Fruit fly (Drosophila melanogaster) whole organism, prepupa: ENCODE results near the gene ttm50.
A peak's percentile ranks its signal among the peaks of the same experiment; 100 is the strongest.

ENCODE experiments used
- CG3919 ChIP-seq: fragments of 200-800 bp; sonication (Bioruptor generic); optimal IDR thresholded peaks from 3 replicates; lab custom pipeline; 2016; ENCODE audit warnings: missing biosample characterization, missing genetic modification characterization
- CG6276 ChIP-seq: fragments of 200-800 bp; sonication (Bioruptor generic); optimal IDR thresholded peaks from 2 replicates; lab custom pipeline; 2017; ENCODE audit warnings: missing biosample characterization, mild to moderate bottlenecking, missing genetic modification characterization
- CG8632 ChIP-seq: fragments of 200-800 bp; sonication (Bioruptor generic); optimal IDR thresholded peaks from 3 replicates; lab custom pipeline; 2016; ENCODE audit warnings: missing biosample characterization, missing genetic modification characterization
- Ets21C ChIP-seq: fragments of 200-800 bp; sonication (Bioruptor generic); optimal IDR thresholded peaks from 3 replicates; lab custom pipeline; 2016; ENCODE audit warnings: missing biosample characterization, missing genetic modification characterization
- Hr4 ChIP-seq: fragments of 200-800 bp; sonication (Bioruptor generic); optimal IDR thresholded peaks from 3 replicates; lab custom pipeline; 2016; ENCODE audit warnings: missing biosample characterization, missing genetic modification characterization
- Lpt ChIP-seq: fragments of 200-800 bp; sonication (Bioruptor generic); optimal IDR thresholded peaks from 3 replicates; lab custom pipeline; 2016; ENCODE audit warnings: missing biosample characterization, missing genetic modification characterization
- Met ChIP-seq: fragments of 200-800 bp; sonication (Bioruptor generic); optimal IDR thresholded peaks from 3 replicates; lab custom pipeline; 2016; ENCODE audit warnings: missing biosample characterization, missing genetic modification characterization
- achi ChIP-seq: fragments of 200-800 bp; sonication (Bioruptor generic); optimal IDR thresholded peaks from 3 replicates; lab custom pipeline; 2016; ENCODE audit warnings: missing biosample characterization, missing genetic modification characterization
- esn ChIP-seq: fragments of 200-800 bp; sonication (Bioruptor generic); optimal IDR thresholded peaks from 2 replicates; lab custom pipeline; 2016; ENCODE audit warnings: missing biosample characterization, mild to moderate bottlenecking, missing genetic modification characterization, moderate library complexity
- lz ChIP-seq: fragments of 200-800 bp; sonication (Bioruptor generic); optimal IDR thresholded peaks from 3 replicates; lab custom pipeline; 2016; ENCODE audit warnings: missing biosample characterization, missing genetic modification characterization
- net ChIP-seq: fragments of 200-800 bp; sonication (Bioruptor generic); optimal IDR thresholded peaks from 3 replicates; lab custom pipeline; 2016; ENCODE audit warnings: missing biosample characterization, missing genetic modification characterization
- pdm3 ChIP-seq: fragments of 200-800 bp; sonication (Bioruptor generic); optimal IDR thresholded peaks from 3 replicates; lab custom pipeline; 2016; ENCODE audit warnings: missing biosample characterization, missing genetic modification characterization
- svp ChIP-seq: fragments of 200-800 bp; sonication (Bioruptor generic); peaks from one replicate; lab custom pipeline; 2016; ENCODE audit warnings: missing biosample characterization, missing genetic modification characterization

- TF ChIP-seq Lpt (GFP tag; lab: Kevin White, UChicago) (no peak), CG6276 (GFP tag; lab: Kevin White, UChicago) (no peak), CG3919 (GFP tag; lab: Kevin White, UChicago) (no peak), svp (GFP tag; lab: Kevin White, UChicago) (no peak), pdm3 (GFP tag; lab: Kevin White, UChicago) (no peak), CG8632 (GFP tag; lab: Kevin White, UChicago) (no peak), Met (GFP tag; lab: Kevin White, UChicago) (no peak), net (no peak), achi (GFP tag; lab: Kevin White, UChicago) (no peak), lz (GFP tag; lab: Kevin White, UChicago) (no peak), Ets21C (no peak), Hr4 (no peak), esn (GFP tag; lab: Kevin White, UChicago) (peak; percentile 15)
Observed at dm6 chrX:2713776-2714175, 18.2 kb downstream of the ttm50 start, which contains the start of the genes CG2685 and CG2694.
